Worm (Caenorhabditis elegans): ENCODE measurements around the gene F10G2.1.

DNA sequence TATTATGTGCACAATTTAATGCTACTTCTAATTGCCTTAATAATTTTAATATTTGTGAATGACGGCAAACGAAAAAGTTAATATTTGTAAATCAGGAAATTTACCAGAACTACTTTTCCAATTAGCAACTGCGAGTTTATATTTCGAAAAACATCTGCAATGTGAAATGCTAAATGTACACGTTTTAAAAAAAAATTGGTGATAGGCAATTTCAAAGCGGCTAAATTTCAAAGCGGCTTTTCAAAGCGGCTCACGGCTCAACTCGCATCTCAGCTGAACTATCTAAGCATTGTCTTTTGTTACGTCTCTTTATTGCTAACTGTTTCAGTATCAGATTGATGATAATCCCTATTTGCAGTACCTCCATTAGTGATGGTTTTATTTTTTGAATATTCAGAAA, 7.5 kb downstream of the F10G2.1 start, which contains the start of gene srh-187:
- no peak for TF ChIP-seq flt-1 (GFP tag; IDR thresholded peaks at IDR 0.05)
- TF ChIP-seq med-1 (GFP tag; optimal IDR thresholded peaks at IDR 0.05; ENCODE audit: insufficient read depth): no peak
- TF ChIP-seq T22C8.4 (GFP tag; IDR thresholded peaks at IDR 0.05): no peak
- TF ChIP-seq tab-1 (GFP tag; IDR thresholded peaks at IDR 0.05): no peak

Data from whole organism, midembryonic.